Fruit fly (Drosophila melanogaster): ENCODE measurements around the gene Syx7.
A peak's percentile ranks its signal among the peaks of the same experiment; 100 is the strongest.

Gene Syx7

dm6 chr3L:21471895-21472294 is 26.3 kb downstream of the Syx7 start:
- TF ChIP-seq CG8319 (GFP tag; optimal IDR thresholded peaks at IDR 0.05) (no peak), fkh (GFP tag; optimal IDR thresholded peaks at IDR 0.05) (peak; percentile 1)

dm6 chr3L:21476429-21477006 is 30.9 kb downstream of the Syx7 start, which contains the start of gene croc:
Gene croc (minus strand): TSS chr3L:21476479.
- no peak for TF ChIP-seq cyc (GFP tag; optimal IDR thresholded peaks at IDR 0.05)
- TF ChIP-seq spab (GFP tag; optimal IDR thresholded peaks at IDR 0.05) = no peak
- no peak for TF ChIP-seq CG32006 (GFP tag; optimal IDR thresholded peaks at IDR 0.05)
- peak; percentile 75 for TF ChIP-seq fkh (GFP tag; optimal IDR thresholded peaks at IDR 0.05)
- TF ChIP-seq CG31627 (GFP tag; optimal IDR thresholded peaks at IDR 0.05) = no peak
- TF ChIP-seq Gug (GFP tag; IDR thresholded peaks at IDR 0.05) = no peak
- TF ChIP-seq Smox (GFP tag; optimal IDR thresholded peaks at IDR 0.05) = no peak
- no peak for TF ChIP-seq ss (GFP tag; optimal IDR thresholded peaks at IDR 0.05)
- TF ChIP-seq dsx (GFP tag; optimal IDR thresholded peaks at IDR 0.05; ENCODE audit: poor library complexity, severe bottlenecking) = peak; percentile 66
- TF ChIP-seq Eip93F (GFP tag; optimal IDR thresholded peaks at IDR 0.05) = no peak
- TF ChIP-seq Blimp-1 (GFP tag; optimal IDR thresholded peaks at IDR 0.05) = no peak

DNA sequence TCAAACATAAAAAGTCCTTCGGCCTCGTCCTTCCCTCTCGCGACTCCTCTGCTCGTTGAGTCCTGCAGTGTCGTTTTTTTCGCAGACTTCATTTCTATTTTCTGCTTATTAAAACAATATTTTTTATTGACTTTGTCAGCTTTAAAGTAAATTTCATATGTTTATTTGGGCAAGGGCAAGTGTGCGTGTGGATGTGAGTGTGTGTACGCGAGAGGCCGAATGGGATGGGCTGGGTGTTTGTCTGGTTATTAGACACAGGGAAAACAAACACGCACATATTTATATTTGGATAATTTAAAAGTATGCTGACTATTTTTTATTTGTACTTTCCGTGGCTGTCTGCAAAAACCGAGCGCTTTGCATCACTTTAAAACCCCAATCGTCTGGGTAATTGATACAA is 32.2 kb downstream of the Syx7 start:
- no peak for TF ChIP-seq CG6792 (GFP tag; optimal IDR thresholded peaks at IDR 0.05)
- TF ChIP-seq Hr4 (GFP tag; optimal IDR thresholded peaks at IDR 0.05) = no peak
- peak; percentile 23 for TF ChIP-seq fkh (GFP tag; optimal IDR thresholded peaks at IDR 0.05)

dm6 chr3L:21479636-21480035 is 34.0 kb downstream of the Syx7 start:
- TF ChIP-seq Sox15 (GFP tag; optimal IDR thresholded peaks at IDR 0.05) = no peak
- TF ChIP-seq Hr39 (GFP tag; optimal IDR thresholded peaks at IDR 0.05) = peak; percentile 65
- peak; percentile 66 for TF ChIP-seq cyc (GFP tag; optimal IDR thresholded peaks at IDR 0.05)
- TF ChIP-seq CG6854 (GFP tag; optimal IDR thresholded peaks at IDR 0.05) = peak; percentile 92
- peak; percentile 68 for TF ChIP-seq CG6792 (GFP tag; optimal IDR thresholded peaks at IDR 0.05)
- TF ChIP-seq lz (GFP tag; optimal IDR thresholded peaks at IDR 0.05) = peak; percentile 71
- TF ChIP-seq CG1621 (tag; optimal IDR thresholded peaks at IDR 0.05) = peak; percentile 63
- peak; percentile 45 for TF ChIP-seq Smox (GFP tag; optimal IDR thresholded peaks at IDR 0.05)
- TF ChIP-seq Ets96B (tag; optimal IDR thresholded peaks at IDR 0.05) = no peak
- TF ChIP-seq net (GFP tag; optimal IDR thresholded peaks at IDR 0.05) = peak; percentile 83
- TF ChIP-seq Eip75B (GFP tag; optimal IDR thresholded peaks at IDR 0.05) = peak; percentile 73
- TF ChIP-seq eg (GFP tag; IDR thresholded peaks at IDR 0.05) = peak; percentile 83
- TF ChIP-seq CG3919 (GFP tag; optimal IDR thresholded peaks at IDR 0.05) = peak; percentile 89
- peak; percentile 61 for TF ChIP-seq dsx (GFP tag; optimal IDR thresholded peaks at IDR 0.05; ENCODE audit: poor library complexity, severe bottlenecking)
- no peak for TF ChIP-seq CG6276 (GFP tag; optimal IDR thresholded peaks at IDR 0.05)
- TF ChIP-seq pdm3 (GFP tag; optimal IDR thresholded peaks at IDR 0.05) = peak; percentile 73
- peak; percentile 63 for TF ChIP-seq topi (GFP tag; optimal IDR thresholded peaks at IDR 0.05)
- TF ChIP-seq CG4318 (GFP tag; optimal IDR thresholded peaks at IDR 0.05) = no peak
- no peak for TF ChIP-seq CG11294 (GFP tag; IDR thresholded peaks at IDR 0.05)
- peak; percentile 54; the same call in 1 of the 2 replicates for TF ChIP-seq CG15336 (GFP tag; IDR thresholded peaks at IDR 0.05)
- peak; percentile 72 for TF ChIP-seq fd85E (GFP tag; optimal IDR thresholded peaks at IDR 0.05)
- no peak for TF ChIP-seq CG3032 (tag; optimal IDR thresholded peaks at IDR 0.05)
- peak; percentile 87 for TF ChIP-seq CG6163 (GFP tag; IDR thresholded peaks at IDR 0.05)
- peak; percentile 63 for TF ChIP-seq CG11762 (GFP tag; optimal IDR thresholded peaks at IDR 0.05; ENCODE audit: insufficient read depth)
- peak; percentile 30 to 79 for TF ChIP-seq ss (GFP tag; optimal IDR thresholded peaks at IDR 0.05)
- TF ChIP-seq OdsH (GFP tag; optimal IDR thresholded peaks at IDR 0.05) = peak; percentile 73
- TF ChIP-seq CG9139 (GFP tag; optimal IDR thresholded peaks at IDR 0.05) = peak; percentile 60
- peak; percentile 17 for TF ChIP-seq CG11902 (GFP tag; optimal IDR thresholded peaks at IDR 0.05)
- no peak for TF ChIP-seq svp (GFP tag)
- peak; percentile 93 for TF ChIP-seq Eip78C (GFP tag)
- peak; percentile 57 for TF ChIP-seq CG31627 (GFP tag; optimal IDR thresholded peaks at IDR 0.05)
- TF ChIP-seq vri (GFP tag; optimal IDR thresholded peaks at IDR 0.05) = no peak
- TF ChIP-seq Eip93F (GFP tag; optimal IDR thresholded peaks at IDR 0.05) = no peak
- TF ChIP-seq CG7368 (GFP tag; optimal IDR thresholded peaks at IDR 0.05) = peak; percentile 87
- TF ChIP-seq CG8632 (GFP tag; optimal IDR thresholded peaks at IDR 0.05) = peak; percentile 64
- TF ChIP-seq spab (GFP tag; optimal IDR thresholded peaks at IDR 0.05) = peak; percentile 36
- no peak for TF ChIP-seq CG8119 (GFP tag; IDR thresholded peaks at IDR 0.05)
- peak; percentile 67 for TF ChIP-seq Sox102F (GFP tag; optimal IDR thresholded peaks at IDR 0.05)

Data from whole organism, prepupa.